Worm (Caenorhabditis elegans): ENCODE measurements around the gene dhs-29.

ce11 chrX:7710187-7710586, 45.5 kb upstream of the dhs-29 start:
- no peak for TF ChIP-seq egl-27 (tag; optimal IDR thresholded peaks at IDR 0.05)
- no peak for TF ChIP-seq ama-1 (optimal IDR thresholded peaks at IDR 0.05)
- no peak for TF ChIP-seq nhr-77 (tag; optimal IDR thresholded peaks at IDR 0.05)
- TF ChIP-seq unc-130 (GFP tag; optimal IDR thresholded peaks at IDR 0.05) = no peak
- no peak for TF ChIP-seq fos-1 (tag; optimal IDR thresholded peaks at IDR 0.05)
- TF ChIP-seq R02D3.7 (tag; optimal IDR thresholded peaks at IDR 0.05) = no peak
- TF ChIP-seq ztf-11 (tag; optimal IDR thresholded peaks at IDR 0.05) = no peak
- TF ChIP-seq gei-8 (GFP tag; optimal IDR thresholded peaks at IDR 0.05) = no peak
